Worm (Caenorhabditis elegans): ENCODE measurements around the gene cest-8.
A peak's percentile ranks its signal among the peaks of the same experiment; 100 is the strongest.

- TF ChIP-seq unc-39 (tag; optimal IDR thresholded peaks at IDR 0.05) (no peak), C34F6.9 (tag; optimal IDR thresholded peaks at IDR 0.05) (peak; percentile 13), nhr-10 (tag; optimal IDR thresholded peaks at IDR 0.05) (no peak), nhr-12 (tag; optimal IDR thresholded peaks at IDR 0.05) (no peak)
These were observed 40.9 kb upstream of the cest-8 start for ce11 chrX:12178351-12179089.

All from whole organism, L2 larva.